Fruit fly (Drosophila melanogaster) whole organism, embryonic: ENCODE measurements around the gene CG32551.

Source experiments
- ATbp ChIP-seq: fragments of 200-800 bp; sonication (Bioruptor generic); optimal IDR thresholded peaks from 2 replicates; lab custom pipeline; 2017; ENCODE audit warnings: missing biosample characterization, mild to moderate bottlenecking, missing genetic modification characterization, missing genetic modification reagents
- Abd-B ChIP-seq: fragments of 200-800 bp; sonication (Bioruptor generic); optimal IDR thresholded peaks from 2 replicates; lab custom pipeline; 2018; ENCODE audit warnings: missing biosample characterization, mild to moderate bottlenecking, missing genetic modification characterization, moderate library complexity
- Asciz ChIP-seq: fragments of 200-800 bp; sonication (Bioruptor generic); optimal IDR thresholded peaks from 2 replicates; lab custom pipeline; 2017; ENCODE audit warnings: missing biosample characterization, mild to moderate bottlenecking, missing genetic modification characterization, missing genetic modification reagents
- BEAF-32 ChIP-seq: fragments of 200-800 bp; sonication (Bioruptor generic); optimal IDR thresholded peaks from 3 replicates; lab custom pipeline; 2017; ENCODE audit warnings: missing biosample characterization, missing genetic modification characterization, mild to moderate bottlenecking, moderate library complexity, missing genetic modification reagents
- C15 ChIP-seq: fragments of 200-800 bp; sonication (Bioruptor generic); IDR thresholded peaks from 3 replicates; pipeline ENCODE4 v1.3.6; 2022; ENCODE audit warnings: missing biosample characterization, missing genetic modification characterization
- CG1024 ChIP-seq: fragments of 200-800 bp; sonication (Bioruptor generic); IDR thresholded peaks from 2 replicates; pipeline ENCODE4 v1.3.6; 2022; ENCODE audit warnings: missing biosample characterization, missing genetic modification characterization
- CG10366 ChIP-seq: fragments of 200-800 bp; sonication (Bioruptor generic); IDR thresholded peaks from 2 replicates; pipeline ENCODE4 v1.3.6; 2022; ENCODE audit warnings: missing biosample characterization, missing genetic modification characterization
- CG11560 ChIP-seq: fragments of 200-800 bp; sonication (Bioruptor generic); IDR thresholded peaks from 3 replicates; pipeline ENCODE4 v1.3.6; 2022; ENCODE audit warnings: missing biosample characterization, missing genetic modification characterization
- CG11695 ChIP-seq: fragments of 200-800 bp; sonication (Bioruptor generic); IDR thresholded peaks from 3 replicates; pipeline ENCODE4 v1.3.6; 2022; ENCODE audit warnings: missing biosample characterization, missing genetic modification characterization
- CG13894 ChIP-seq: fragments of 200-800 bp; sonication (Bioruptor generic); optimal IDR thresholded peaks from 3 replicates; lab custom pipeline; 2018; ENCODE audit warnings: missing biosample characterization, mild to moderate bottlenecking, missing genetic modification characterization, moderate library complexity
- CG15073 ChIP-seq: fragments of 200-800 bp; sonication (Bioruptor generic); optimal IDR thresholded peaks from 2 replicates; lab custom pipeline; 2016; ENCODE audit warnings: missing biosample characterization, missing genetic modification characterization
- CG17359 ChIP-seq: fragments of 200-800 bp; sonication (Bioruptor generic); optimal IDR thresholded peaks from 3 replicates; lab custom pipeline; 2018; ENCODE audit warnings: missing biosample characterization, mild to moderate bottlenecking, missing genetic modification characterization, moderate library complexity
- CG17361 ChIP-seq: fragments of 200-800 bp; sonication (Bioruptor generic); IDR thresholded peaks from 3 replicates; pipeline ENCODE4 v1.3.6; 2022; ENCODE audit warnings: missing biosample characterization, missing genetic modification characterization
- CG18262 ChIP-seq: fragments of 200-800 bp; optimal IDR thresholded peaks from 3 replicates; lab custom pipeline; 2019; ENCODE audit warnings: missing biosample characterization, mild to moderate bottlenecking, missing genetic modification characterization, moderate library complexity
- CG18476 ChIP-seq: fragments of 200-800 bp; sonication (Bioruptor generic); optimal IDR thresholded peaks from 2 replicates; lab custom pipeline; 2016; ENCODE audit warnings: missing biosample characterization, mild to moderate bottlenecking, missing genetic modification characterization
- CG30403 ChIP-seq: fragments of 200-800 bp; sonication (Bioruptor generic); optimal IDR thresholded peaks from 3 replicates; lab custom pipeline; 2016; ENCODE audit warnings: missing biosample characterization, missing genetic modification characterization
- CG3995 ChIP-seq: fragments of 200-800 bp; sonication (Bioruptor generic); optimal IDR thresholded peaks from 3 replicates; lab custom pipeline; 2016; ENCODE audit warnings: missing biosample characterization, missing genetic modification characterization
- CG4730 ChIP-seq: fragments of 200-800 bp; sonication (Bioruptor generic); IDR thresholded peaks from 2 replicates; pipeline ENCODE4 v1.3.6; 2022; ENCODE audit warnings: missing biosample characterization, missing genetic modification characterization
- CG9437 ChIP-seq: fragments of 200-800 bp; sonication (Bioruptor generic); optimal IDR thresholded peaks from 2 replicates; lab custom pipeline; 2018; ENCODE audit warnings: missing biosample characterization, mild to moderate bottlenecking, missing genetic modification characterization
- CG9609 ChIP-seq: fragments of 200-800 bp; sonication (Bioruptor generic); optimal IDR thresholded peaks from 3 replicates; lab custom pipeline; 2016; ENCODE audit warnings: missing biosample characterization, missing genetic modification characterization
- D19B ChIP-seq: fragments of 200-800 bp; sonication (Bioruptor generic); optimal IDR thresholded peaks from 2 replicates; lab custom pipeline; 2017; ENCODE audit warnings: missing biosample characterization, mild to moderate bottlenecking, missing genetic modification characterization
- Dll ChIP-seq: fragments of 200-800 bp; sonication (Bioruptor generic); IDR thresholded peaks from 4 replicates; pipeline ENCODE4 v1.3.6; 2022; ENCODE audit warnings: missing biosample characterization, missing genetic modification characterization; ENCODE audit not compliant: partially characterized antibody
- Dref ChIP-seq: fragments of 200-800 bp; sonication (Bioruptor generic); IDR thresholded peaks from 2 replicates; pipeline ENCODE4 v1.3.6; 2022; ENCODE audit warnings: missing biosample characterization, missing genetic modification characterization
- Drgx ChIP-seq: fragments of 200-800 bp; sonication (Bioruptor generic); IDR thresholded peaks from 2 replicates; pipeline ENCODE4 v1.3.6; 2022; ENCODE audit warnings: missing biosample characterization, missing genetic modification characterization
- Fer1 ChIP-seq: fragments of 200-800 bp; sonication (Bioruptor generic); optimal IDR thresholded peaks from 2 replicates; lab custom pipeline; 2017; ENCODE audit warnings: missing biosample characterization, mild to moderate bottlenecking, missing genetic modification characterization
- Gug ChIP-seq: fragments of 200-800 bp; sonication (Bioruptor generic); IDR thresholded peaks from 4 replicates; pipeline ENCODE4 v1.3.6; 2022; ENCODE audit warnings: missing biosample characterization, missing genetic modification characterization
- Hey ChIP-seq: fragments of 200-800 bp; sonication (Bioruptor generic); optimal IDR thresholded peaks from 3 replicates; lab custom pipeline; 2018; ENCODE audit warnings: missing biosample characterization, mild to moderate bottlenecking, missing genetic modification characterization
- Hmr ChIP-seq: fragments of 200-800 bp; sonication (Bioruptor generic); optimal IDR thresholded peaks from 3 replicates; lab custom pipeline; 2017; ENCODE audit warnings: mild to moderate bottlenecking, missing biosample characterization, missing genetic modification reagents, missing genetic modification characterization
- Hr3 ChIP-seq: fragments of 200-800 bp; sonication (Bioruptor generic); optimal IDR thresholded peaks from 3 replicates; lab custom pipeline; 2016; ENCODE audit warnings: missing biosample characterization, missing genetic modification characterization
- Hr51 ChIP-seq, 2 experiments: fragments of 200-800 bp; sonication (Bioruptor generic); optimal IDR thresholded peaks; 2 replicates in 1 of 2; 3 replicates in 1 of 2; lab custom pipeline; 2016 to 2018; ENCODE audit warnings: missing biosample characterization in 2 of 2, missing genetic modification characterization in 2 of 2, mild to moderate bottlenecking in 1 of 2, moderate library complexity in 1 of 2
- Med ChIP-seq: fragments of 200-800 bp; sonication (Bioruptor generic); peaks from one replicate; lab custom pipeline; 2016; ENCODE audit warnings: missing biosample characterization, missing genetic modification characterization, mild to moderate bottlenecking, inconsistent platforms, moderate library complexity
- Meics ChIP-seq: fragments of 200-800 bp; sonication (Bioruptor generic); optimal IDR thresholded peaks from 2 replicates; lab custom pipeline; 2017; ENCODE audit warnings: missing biosample characterization, mild to moderate bottlenecking, missing genetic modification characterization
- Opbp ChIP-seq: fragments of 200-800 bp; sonication (Bioruptor generic); IDR thresholded peaks from 3 replicates; pipeline ENCODE4 v1.3.6; 2022; ENCODE audit warnings: missing biosample characterization, missing genetic modification characterization; ENCODE audit not compliant: partially characterized antibody
- Pdp1 ChIP-seq, 2 experiments: fragments of 200-800 bp; sonication (Bioruptor generic); optimal IDR thresholded peaks; 3 replicates each; lab custom pipeline; 2016; ENCODE audit warnings: missing biosample characterization in 2 of 2, missing genetic modification characterization in 2 of 2, mild to moderate bottlenecking in 1 of 2, moderate library complexity in 1 of 2
- Stat92E ChIP-seq, 3 experiments: fragments of >200 bp in 2 of 3; fragments of 200-800 bp in 1 of 3; sonication (Bioruptor generic) in 1 of 3; optimal IDR thresholded peaks; 2 replicates each; lab custom pipeline; 2017 to 2019; ENCODE audit warnings: missing biosample characterization in 3 of 3, missing genetic modification characterization in 3 of 3, mild to moderate bottlenecking in 1 of 3, moderate library complexity in 1 of 3
- YL-1 ChIP-seq: fragments of 200-800 bp; sonication (Bioruptor generic); optimal IDR thresholded peaks from 3 replicates; lab custom pipeline; 2017; ENCODE audit warnings: missing biosample characterization, mild to moderate bottlenecking, missing genetic modification characterization
- ab ChIP-seq: fragments of 200-800 bp; sonication (Bioruptor generic); optimal IDR thresholded peaks from 2 replicates; lab custom pipeline; 2016; ENCODE audit warnings: missing biosample characterization, missing genetic modification characterization
- br ChIP-seq: fragments of >200 bp; optimal IDR thresholded peaks from 2 replicates; lab custom pipeline; 2017
- dysf ChIP-seq: fragments of 200-800 bp; sonication (Bioruptor generic); IDR thresholded peaks from 3 replicates; pipeline ENCODE4 v1.3.6; 2022; ENCODE audit warnings: missing biosample characterization, missing genetic modification characterization
- eve ChIP-seq, 2 experiments: fragments of >200 bp; optimal IDR thresholded peaks; 2 replicates each; lab custom pipeline; 2017; ENCODE audit warnings: missing biosample characterization in 2 of 2, missing genetic modification characterization in 2 of 2
- fd96Cb ChIP-seq: fragments of 200-800 bp; sonication (Bioruptor generic); optimal IDR thresholded peaks from 2 replicates; lab custom pipeline; 2018; ENCODE audit warnings: missing biosample characterization, mild to moderate bottlenecking, missing genetic modification characterization, moderate library complexity
- ftz-f1 ChIP-seq: fragments of 200-800 bp; sonication (Bioruptor generic); optimal IDR thresholded peaks from 2 replicates; lab custom pipeline; 2016; ENCODE audit warnings: missing biosample characterization, missing genetic modification characterization
- gfzf ChIP-seq: fragments of 200-800 bp; sonication (Bioruptor generic); optimal IDR thresholded peaks from 2 replicates; lab custom pipeline; 2016; ENCODE audit warnings: missing biosample characterization, mild to moderate bottlenecking, missing genetic modification characterization, moderate library complexity
- gsb-n ChIP-seq: fragments of 200-800 bp; sonication (Bioruptor generic); optimal IDR thresholded peaks from 3 replicates; lab custom pipeline; 2018; ENCODE audit warnings: missing biosample characterization, mild to moderate bottlenecking, missing genetic modification characterization
- hkb ChIP-seq, 2 experiments: fragments of 200-800 bp in 1 of 2; fragments of >200 bp in 1 of 2; sonication (Bioruptor generic) in 1 of 2; IDR thresholded peaks in 1 of 2; optimal IDR thresholded peaks in 1 of 2; 2 replicates each; pipeline versions ENCODE4 v1.3.6 to Lab custom; 2017 to 2022; ENCODE audit warnings: missing biosample characterization in 1 of 2, missing genetic modification characterization in 1 of 2
- kni ChIP-seq: fragments of 200-800 bp; sonication (Bioruptor generic); optimal IDR thresholded peaks from 3 replicates; lab custom pipeline; 2017; ENCODE audit warnings: mild to moderate bottlenecking, missing biosample characterization, missing genetic modification reagents, missing genetic modification characterization
- odd ChIP-seq: fragments of 200-800 bp; sonication (Bioruptor generic); optimal IDR thresholded peaks from 2 replicates; lab custom pipeline; 2017; ENCODE audit warnings: missing biosample characterization, mild to moderate bottlenecking, missing genetic modification characterization
- tup ChIP-seq: fragments of 200-800 bp; sonication (Bioruptor generic); optimal IDR thresholded peaks from 2 replicates; lab custom pipeline; 2016; ENCODE audit warnings: missing biosample characterization, mild to moderate bottlenecking, missing genetic modification characterization, moderate library complexity
- unpg ChIP-seq: fragments of 200-800 bp; sonication (Bioruptor generic); optimal IDR thresholded peaks from 3 replicates; lab custom pipeline; 2018; ENCODE audit warnings: missing biosample characterization, mild to moderate bottlenecking, missing genetic modification characterization, moderate library complexity

The CG32551 gene

DNA sequence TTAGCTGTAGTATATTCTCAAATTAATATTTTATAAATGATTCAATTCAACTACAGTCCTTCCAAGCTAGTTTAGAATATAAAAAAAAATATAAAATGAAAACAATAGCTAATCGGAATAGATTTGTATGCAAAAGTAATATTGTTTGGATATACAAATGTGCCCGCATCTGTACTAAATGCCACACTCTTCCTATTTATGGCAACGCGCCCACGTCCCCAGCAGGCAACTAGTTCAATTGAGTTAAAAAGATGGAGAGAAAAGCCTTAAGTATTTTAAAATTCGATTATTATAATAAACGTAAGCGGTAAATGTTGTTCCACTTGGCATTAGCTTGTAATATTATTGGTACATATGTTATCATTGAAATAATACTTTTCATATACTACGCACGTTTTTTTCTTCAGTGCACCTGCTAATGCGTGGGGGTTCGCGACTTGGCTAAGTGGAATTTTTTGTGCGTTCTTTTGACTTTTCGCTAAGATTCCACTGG is 33.1 kb upstream of the CG32551 start (continued):
- peak; percentile 81 for TF ChIP-seq fd96Cb
- TF ChIP-seq kni (GFP tag; lab: Kevin White, UChicago), result no peak
- TF ChIP-seq Pdp1 (GFP tag; optimal IDR thresholded peaks at IDR 0.05; lab: Kevin White, UChicago), result peak; percentile 3 to 47
- TF ChIP-seq CG30403, result peak; percentile 85
- no peak for TF ChIP-seq Dref (GFP tag; lab: Robert Waterston, UW)
- TF ChIP-seq unpg (GFP tag; lab: Kevin White, UChicago), result peak; percentile 81
- TF ChIP-seq CG18262, result peak; percentile 81
- TF ChIP-seq Drgx (GFP tag; lab: Robert Waterston, UW), result peak; percentile 48
- peak; percentile 84 for TF ChIP-seq CG17361 (GFP tag; lab: Robert Waterston, UW)
- no peak for TF ChIP-seq CG15073 (GFP tag; lab: Kevin White, UChicago)
- no peak for TF ChIP-seq CG13894 (tag; lab: Kevin White, UChicago)
- peak; percentile 58 for TF ChIP-seq Asciz (GFP tag; lab: Kevin White, UChicago)
- TF ChIP-seq CG3995 (GFP tag; lab: Kevin White, UChicago), result no peak
- TF ChIP-seq CG11560 (tag; lab: Robert Waterston, UW), result peak; percentile 53; the same call in 1 of the 3 replicates
- TF ChIP-seq Hr3, result peak; percentile 64
- TF ChIP-seq D19B (GFP tag; lab: Kevin White, UChicago), result peak; percentile 25
- TF ChIP-seq Hey (tag; lab: Kevin White, UChicago), result no peak
- TF ChIP-seq C15 (GFP tag; lab: Robert Waterston, UW), result no peak
- no peak for TF ChIP-seq hkb (optimal IDR thresholded peaks at IDR 0.05; lab: Kevin White, UChicago)
- TF ChIP-seq hkb (GFP tag; IDR thresholded peaks at IDR 0.05; lab: Robert Waterston, UW), result peak; percentile 24; the same call in 1 of the 2 replicates
- peak in 1 of 2 experiments; percentile 85 for TF ChIP-seq Hr51 (GFP tag; optimal IDR thresholded peaks at IDR 0.05; lab: Kevin White, UChicago)
- TF ChIP-seq ATbp (GFP tag; lab: Kevin White, UChicago), result peak; percentile 75
- no peak for TF ChIP-seq Dll (GFP tag; lab: Robert Waterston, UW)
- no peak for TF ChIP-seq ftz-f1 (GFP tag; lab: Kevin White, UChicago)
- TF ChIP-seq odd, result peak; percentile 61
- peak; percentile 58 for TF ChIP-seq CG18476
- peak; percentile 64; the same call in 2 of the 3 replicates for TF ChIP-seq dysf
- TF ChIP-seq Med (GFP tag; lab: Kevin White, UChicago), result peak; percentile 88
- peak in 1 of 3 experiments; percentile 48 for TF ChIP-seq Stat92E (GFP tag; optimal IDR thresholded peaks at IDR 0.05; lab: Kevin White, UChicago)
- TF ChIP-seq Gug, result 0 out of 4 replicates have a peak, but pooled peaks have one; percentile 19
- peak; percentile 63 for TF ChIP-seq Hmr (GFP tag; lab: Kevin White, UChicago)
- peak; percentile 19; the same call in 1 of the 2 replicates for TF ChIP-seq CG4730 (GFP tag; lab: Robert Waterston, UW)
- TF ChIP-seq gfzf (GFP tag; lab: Kevin White, UChicago), result no peak
- peak; percentile 69 for TF ChIP-seq Abd-B
- no peak for TF ChIP-seq YL-1 (GFP tag; lab: Kevin White, UChicago)
- TF ChIP-seq br (lab: Kevin White, UChicago), result no peak
- TF ChIP-seq CG17359 (tag; lab: Kevin White, UChicago), result peak; percentile 73
- peak; percentile 49 for TF ChIP-seq gsb-n
- TF ChIP-seq Fer1 (GFP tag; lab: Kevin White, UChicago), result peak; percentile 37
- TF ChIP-seq Opbp, result no peak
- TF ChIP-seq CG9437, result peak; percentile 75
- peak; percentile 18 for TF ChIP-seq tup (GFP tag; lab: Kevin White, UChicago)
- 0 out of 2 replicates have a peak, but pooled peaks have one; percentile 11 for TF ChIP-seq CG1024 (GFP tag; lab: Robert Waterston, UW)
- peak in 1 of 2 experiments; percentile 84 for TF ChIP-seq eve (GFP tag; optimal IDR thresholded peaks at IDR 0.05; lab: Kevin White, UChicago)
- peak; percentile 57 for TF ChIP-seq Meics (GFP tag; lab: Kevin White, UChicago)
- peak; percentile 41; the same call in 1 of the 2 replicates for TF ChIP-seq CG10366 (GFP tag; lab: Robert Waterston, UW)
- TF ChIP-seq CG9609 (GFP tag; lab: Kevin White, UChicago), result no peak
- TF ChIP-seq BEAF-32 (GFP tag; lab: Kevin White, UChicago), result no peak
- TF ChIP-seq ab (GFP tag; lab: Kevin White, UChicago), result peak; percentile 40
- TF ChIP-seq CG11695, result peak; percentile 51; the same call in 2 of the 3 replicates
